Worm (Caenorhabditis elegans): ENCODE data around the gene fbxa-176.

The fbxa-176 gene

DNA sequence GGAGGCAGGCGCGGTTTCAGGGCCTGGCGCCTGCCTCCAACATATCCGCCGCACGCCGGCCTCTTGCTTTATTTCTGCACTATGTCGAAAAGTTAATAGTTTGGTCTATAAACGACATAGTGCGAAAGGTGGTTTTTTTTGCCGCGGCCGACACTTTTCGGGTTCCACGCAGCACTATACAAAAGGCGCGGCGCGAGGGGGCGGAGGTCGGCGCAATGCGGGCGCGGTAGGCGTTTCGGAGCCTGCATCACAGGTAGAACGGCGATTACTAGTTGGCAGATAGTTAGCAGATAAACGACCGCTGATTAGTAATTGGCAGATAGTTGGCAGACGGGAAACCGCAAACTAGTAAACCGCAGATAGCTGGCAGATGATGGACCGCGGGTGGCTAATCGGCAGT lies 36.7 kb upstream of the fbxa-176 start:
- TF ChIP-seq set-16 (GFP tag; IDR thresholded peaks at IDR 0.05) (peak; percentile 67), ctbp-1 (GFP tag; IDR thresholded peaks at IDR 0.05) (no peak), nhr-237 (tag; optimal IDR thresholded peaks at IDR 0.05) (no peak)

DNA sequence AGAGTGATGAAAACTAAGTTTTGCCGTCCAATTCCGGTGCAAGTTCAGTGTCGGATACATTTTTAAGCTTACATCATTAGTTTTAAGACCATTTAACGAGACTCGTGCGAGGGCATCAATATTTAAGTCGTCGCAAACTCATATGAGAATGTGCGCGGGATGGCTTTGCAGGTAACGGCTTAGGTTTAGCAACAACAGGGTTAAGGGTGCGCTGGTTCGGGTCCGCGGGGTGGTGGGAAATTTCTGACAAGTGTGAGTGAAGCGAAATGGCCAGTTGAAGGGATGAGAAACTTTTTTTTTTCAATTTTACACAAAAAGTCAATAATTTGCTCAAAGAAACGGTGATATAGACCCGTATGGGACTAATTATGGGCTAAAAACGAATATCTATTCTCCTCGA lies 35.6 kb upstream of the fbxa-176 start:
- 0 out of 2 replicates have a peak, but pooled peaks have one; percentile 26 for TF ChIP-seq vab-7 (GFP tag; IDR thresholded peaks at IDR 0.05)
- no peak for TF ChIP-seq jun-1 (tag; optimal IDR thresholded peaks at IDR 0.05)
- TF ChIP-seq nhr-10 (tag; optimal IDR thresholded peaks at IDR 0.05) = no peak
- TF ChIP-seq T26A8.4 (GFP tag; IDR thresholded peaks at IDR 0.05) = no peak
- TF ChIP-seq lim-7 (GFP tag; IDR thresholded peaks at IDR 0.05) = peak; percentile 28; the same call in 1 of the 2 replicates
- no peak for TF ChIP-seq ceh-32 (tag; optimal IDR thresholded peaks at IDR 0.05; ENCODE audit: poor library complexity)
- no peak for TF ChIP-seq lir-3 (tag; optimal IDR thresholded peaks at IDR 0.05)
- TF ChIP-seq hlh-30 (tag; optimal IDR thresholded peaks at IDR 0.05; ENCODE audit: insufficient read depth) = no peak
- no peak for TF ChIP-seq fos-1 (tag; optimal IDR thresholded peaks at IDR 0.05)

ce11 chrV:17520735-17521134 lies 28.7 kb upstream of the fbxa-176 start, which contains the start of gene fbxa-136:
Gene fbxa-136 (plus strand): TSS chrV:17521035.
- no peak for TF ChIP-seq ceh-62 (tag; optimal IDR thresholded peaks at IDR 0.05)
- TF ChIP-seq lim-7 (GFP tag; IDR thresholded peaks at IDR 0.05) = no peak
- no peak for TF ChIP-seq unc-130 (GFP tag; optimal IDR thresholded peaks at IDR 0.05)
- no peak for TF ChIP-seq mxl-3 (GFP tag; optimal IDR thresholded peaks at IDR 0.05)
- no peak for TF ChIP-seq mxl-2 (GFP tag; conservative IDR thresholded peaks at IDR 0.05)
- TF ChIP-seq nhr-28 (tag; optimal IDR thresholded peaks at IDR 0.05) = no peak
- no peak for TF ChIP-seq R02D3.7 (tag; optimal IDR thresholded peaks at IDR 0.05)
- TF ChIP-seq gei-8 (GFP tag; optimal IDR thresholded peaks at IDR 0.05) = no peak
- no peak for TF ChIP-seq Y48G9A.11 (GFP tag; IDR thresholded peaks at IDR 0.05)
- TF ChIP-seq php-3 (GFP tag; IDR thresholded peaks at IDR 0.05) = no peak
- no peak for TF ChIP-seq egl-27 (tag; optimal IDR thresholded peaks at IDR 0.05)
- no peak for TF ChIP-seq ces-1 (GFP tag; optimal IDR thresholded peaks at IDR 0.05)
- no peak for TF ChIP-seq mdt-29 (GFP tag; IDR thresholded peaks at IDR 0.05)
- TF ChIP-seq cey-2 (tag; optimal IDR thresholded peaks at IDR 0.05; ENCODE audit: borderline replicate concordance, insufficient read depth) = no peak
- no peak for TF ChIP-seq zfp-3 (GFP tag; conservative IDR thresholded peaks at IDR 0.05)
- no peak for TF ChIP-seq ceh-28 (tag; optimal IDR thresholded peaks at IDR 0.05)
- no peak for TF ChIP-seq nhr-41 (GFP tag; IDR thresholded peaks at IDR 0.05)
- no peak for TF ChIP-seq ama-1 (optimal IDR thresholded peaks at IDR 0.05)

- no peak for TF ChIP-seq lim-7 (GFP tag; IDR thresholded peaks at IDR 0.05)
- TF ChIP-seq R02D3.7 (tag; optimal IDR thresholded peaks at IDR 0.05) = no peak
- no peak for TF ChIP-seq nhr-111 (GFP tag; optimal IDR thresholded peaks at IDR 0.05)
- TF ChIP-seq skn-1 (tag; optimal IDR thresholded peaks at IDR 0.05) = no peak
- no peak for TF ChIP-seq zfp-3 (GFP tag; conservative IDR thresholded peaks at IDR 0.05)
- TF ChIP-seq tra-1 (GFP tag; IDR thresholded peaks at IDR 0.05) = no peak
- no peak for TF ChIP-seq spr-3 (GFP tag; optimal IDR thresholded peaks at IDR 0.05)
- no peak for TF ChIP-seq pha-4 (GFP tag; IDR thresholded peaks at IDR 0.05)
- TF ChIP-seq pha-4 (tag; optimal IDR thresholded peaks at IDR 0.05) = no peak
These were observed 21.7 kb upstream of the fbxa-176 start, which contains the start of gene srz-90 for ce11 chrV:17527729-17528128. Gene srz-90 (plus strand): TSS chrV:17528029.

ce11 chrV:17530486-17530885 lies 19.0 kb upstream of the fbxa-176 start, which contains the start of gene C18D4.12:
Gene C18D4.12 (minus strand): TSS chrV:17530586.
- peak; percentile 8 for TF ChIP-seq aha-1 (tag)
- no peak for TF ChIP-seq mdl-1 (tag; optimal IDR thresholded peaks at IDR 0.05)

Data from whole organism, L4 larva.